Fruit fly (Drosophila melanogaster): Measurements from ENCODE around the gene CG31697.

The CG31697 gene

DNA sequence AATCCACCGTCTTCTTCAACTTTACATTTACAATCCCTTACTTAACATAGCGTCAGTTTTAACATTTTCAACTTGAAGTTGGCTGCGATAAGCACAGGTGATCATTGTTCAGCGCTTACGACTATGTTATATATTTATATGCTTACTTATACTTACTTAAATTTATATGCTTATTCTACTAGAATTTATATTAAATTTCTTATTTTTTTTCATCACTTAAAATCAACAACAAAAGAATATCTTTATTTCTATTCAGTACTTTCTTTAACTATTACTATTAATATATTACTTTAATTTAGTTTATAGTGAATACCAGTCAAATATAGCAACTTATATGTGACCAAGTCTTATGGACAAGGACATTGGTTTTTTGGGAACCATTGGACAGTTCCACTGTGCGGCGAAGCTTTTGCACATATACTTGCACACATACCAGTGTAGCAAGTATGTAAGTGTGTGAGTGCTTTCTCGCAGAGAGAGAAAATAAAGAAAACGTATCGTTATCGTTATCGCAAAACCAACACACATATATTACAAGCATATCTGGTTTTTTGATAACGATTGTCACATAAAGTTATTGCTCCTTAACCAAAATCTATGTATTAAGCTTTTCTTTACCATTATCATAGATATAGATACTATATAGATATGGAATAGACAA is 18.0 kb upstream of the CG31697 start, which contains the start of gene Hasp (continued):
- TF ChIP-seq salm (tag; optimal IDR thresholded peaks at IDR 0.05): no peak
- TF ChIP-seq yki (optimal IDR thresholded peaks at IDR 0.05): no peak
- no peak for TF ChIP-seq jigr1 (GFP tag; IDR thresholded peaks at IDR 0.05)
- peak; percentile 18 for TF ChIP-seq Dad (GFP tag; optimal IDR thresholded peaks at IDR 0.05)
- no peak for TF ChIP-seq CG2199 (GFP tag; IDR thresholded peaks at IDR 0.05)
- no peak for TF ChIP-seq dati (GFP tag; IDR thresholded peaks at IDR 0.05)
- no peak for TF ChIP-seq CG12299 (tag; optimal IDR thresholded peaks at IDR 0.05)
- no peak for TF ChIP-seq CG3995 (GFP tag; optimal IDR thresholded peaks at IDR 0.05)
- peak; percentile 67 for TF ChIP-seq Meics (GFP tag; optimal IDR thresholded peaks at IDR 0.05)
- no peak for TF ChIP-seq bowl (GFP tag; IDR thresholded peaks at IDR 0.05)
- no peak for TF ChIP-seq CG13123 (GFP tag; optimal IDR thresholded peaks at IDR 0.05)
- peak; percentile 4 for TF ChIP-seq MTF-1 (GFP tag; optimal IDR thresholded peaks at IDR 0.05; ENCODE audit: borderline replicate concordance)
- TF ChIP-seq zfh2 (GFP tag; optimal IDR thresholded peaks at IDR 0.05): no peak
- TF ChIP-seq gcm2 (GFP tag; optimal IDR thresholded peaks at IDR 0.05): no peak
- peak; percentile 33 for TF ChIP-seq CG2875 (GFP tag; optimal IDR thresholded peaks at IDR 0.05)
- peak; percentile 12 for TF ChIP-seq kay (GFP tag; optimal IDR thresholded peaks at IDR 0.05)
- peak; percentile 83 for TF ChIP-seq CG6791 (GFP tag; IDR thresholded peaks at IDR 0.05; ENCODE audit: partially characterized antibody)
- peak; percentile 23 for TF ChIP-seq CG13894 (tag; optimal IDR thresholded peaks at IDR 0.05)
- TF ChIP-seq CG6854 (GFP tag; optimal IDR thresholded peaks at IDR 0.05): peak; percentile 46
- TF ChIP-seq ash1 (GFP tag; optimal IDR thresholded peaks at IDR 0.05): no peak
- peak; percentile 6 for TF ChIP-seq Hr3 (GFP tag; optimal IDR thresholded peaks at IDR 0.05)
- peak; percentile 51 for TF ChIP-seq CG13424 (tag; optimal IDR thresholded peaks at IDR 0.05)
- TF ChIP-seq stwl (tag; optimal IDR thresholded peaks at IDR 0.05): peak; percentile 73
- TF ChIP-seq CG4328 (GFP tag; optimal IDR thresholded peaks at IDR 0.05): no peak
- TF ChIP-seq Dbx (GFP tag; IDR thresholded peaks at IDR 0.05): no peak
- TF ChIP-seq CG4282 (GFP tag; optimal IDR thresholded peaks at IDR 0.05): no peak
- no peak for TF ChIP-seq CG10321 (GFP tag; IDR thresholded peaks at IDR 0.05)
- TF ChIP-seq HHEX (GFP tag; optimal IDR thresholded peaks at IDR 0.05): peak; percentile 39
- TF ChIP-seq ATbp (GFP tag; optimal IDR thresholded peaks at IDR 0.05): peak; percentile 44
- TF ChIP-seq sens (GFP tag): peak; percentile 88
- no peak for TF ChIP-seq D (optimal IDR thresholded peaks at IDR 0.05)
- TF ChIP-seq D (GFP tag; optimal IDR thresholded peaks at IDR 0.05): peak; percentile 44
- peak; percentile 35 for TF ChIP-seq CG7271 (tag; optimal IDR thresholded peaks at IDR 0.05)
- no peak for TF ChIP-seq Side (GFP tag; optimal IDR thresholded peaks at IDR 0.05)
- peak; percentile 68 for TF ChIP-seq CG16813 (GFP tag; IDR thresholded peaks at IDR 0.05; ENCODE audit: partially characterized antibody)
- TF ChIP-seq CG11085 (GFP tag; IDR thresholded peaks at IDR 0.05): no peak
- no peak; the same call in 1 of the 2 replicates for TF ChIP-seq sim (GFP tag; IDR thresholded peaks at IDR 0.05)
- TF ChIP-seq CG15696 (tag; optimal IDR thresholded peaks at IDR 0.05): no peak
- peak; percentile 42 for TF ChIP-seq sug (tag; optimal IDR thresholded peaks at IDR 0.05)
- peak; percentile 45 for TF ChIP-seq sisA (GFP tag; IDR thresholded peaks at IDR 0.05)
- peak; percentile 4 for TF ChIP-seq BEAF-32 (GFP tag; optimal IDR thresholded peaks at IDR 0.05)
- TF ChIP-seq Fer3 (tag; optimal IDR thresholded peaks at IDR 0.05): peak; percentile 56
- TF ChIP-seq CG12071 (GFP tag; optimal IDR thresholded peaks at IDR 0.05): no peak
- TF ChIP-seq dpn (GFP tag; optimal IDR thresholded peaks at IDR 0.05): peak in 1 of 2 experiments; percentile 62
- no peak for TF ChIP-seq NC2β (GFP tag; optimal IDR thresholded peaks at IDR 0.05)
- peak; percentile 58 for TF ChIP-seq Asciz (GFP tag; optimal IDR thresholded peaks at IDR 0.05)
- TF ChIP-seq CG2678 (tag; optimal IDR thresholded peaks at IDR 0.05): peak; percentile 68
- TF ChIP-seq H15 (GFP tag; IDR thresholded peaks at IDR 0.05): no peak
- TF ChIP-seq esg (GFP tag; conservative IDR thresholded peaks at IDR 0.05): peak; percentile 56
- TF ChIP-seq Usf (GFP tag; optimal IDR thresholded peaks at IDR 0.05): no peak
- TF ChIP-seq fd102C (GFP tag; optimal IDR thresholded peaks at IDR 0.05): no peak

Data from whole organism, embryonic.